Worm (Caenorhabditis elegans): ENCODE data around the gene gsy-1.

Gene gsy-1

DNA sequence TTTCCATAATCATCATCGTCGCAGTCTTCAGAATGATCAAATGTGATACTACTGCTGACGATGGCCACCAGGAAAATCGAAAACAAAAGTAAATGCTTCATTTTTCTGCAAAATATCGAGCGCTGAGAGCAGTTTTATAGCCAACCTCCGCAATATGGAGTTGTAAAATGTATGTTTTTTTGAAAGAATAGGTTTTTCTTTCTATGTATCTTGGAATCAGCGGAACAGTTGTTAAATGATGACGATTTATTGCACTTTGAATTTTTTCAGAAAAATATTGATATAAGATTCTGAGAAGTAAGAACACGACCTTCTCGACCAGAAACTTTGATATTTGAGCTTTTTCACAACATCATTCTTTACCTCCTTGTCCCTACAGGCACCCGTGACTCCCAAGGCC, 49.1 kb downstream of the gsy-1 start, which contains the start of gene Y46G5A.23:
TSS of gene Y46G5A.23 (minus strand) at position 101 of the 400 bp plus-strand sequence.
- no peak for TF ChIP-seq mep-1 (tag; optimal IDR thresholded peaks at IDR 0.05)

DNA sequence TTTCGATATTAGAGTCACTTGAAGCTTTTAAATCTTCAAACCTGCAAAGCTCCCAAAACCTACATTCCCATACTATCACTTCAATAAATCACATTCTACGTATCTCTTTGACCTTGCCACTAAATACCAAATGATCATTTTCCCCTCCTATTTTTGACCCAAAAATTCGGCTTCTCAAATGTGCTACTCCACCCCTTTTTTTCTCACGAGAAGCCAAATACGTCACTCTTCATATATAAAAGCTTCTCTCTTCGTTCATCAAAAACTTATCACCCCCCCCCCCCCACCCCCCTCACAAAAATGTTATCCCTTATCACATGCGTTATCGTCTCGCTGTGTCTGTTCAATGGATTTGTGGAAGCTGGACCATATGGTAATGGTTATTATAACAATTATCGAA, 51.2 kb downstream of the gsy-1 start, which contains the start of gene Y46G5A.38:
TSS of gene Y46G5A.38 (plus strand) at position 301 of the 400 bp plus-strand sequence.
- no peak for TF ChIP-seq ceh-43 (GFP tag; optimal IDR thresholded peaks at IDR 0.05)
- no peak for TF ChIP-seq mab-5 (tag; optimal IDR thresholded peaks at IDR 0.05)
- no peak for TF ChIP-seq mls-2 (tag; optimal IDR thresholded peaks at IDR 0.05)
- TF ChIP-seq ceh-83 (GFP tag; optimal IDR thresholded peaks at IDR 0.05), result no peak
- no peak for TF ChIP-seq zip-8 (tag; optimal IDR thresholded peaks at IDR 0.05)
- no peak for TF ChIP-seq nhr-12 (tag; optimal IDR thresholded peaks at IDR 0.05)
- TF ChIP-seq blmp-1 (tag; optimal IDR thresholded peaks at IDR 0.05), result no peak
- no peak for TF ChIP-seq ham-2 (GFP tag; optimal IDR thresholded peaks at IDR 0.05)
- no peak for TF ChIP-seq nhr-76 (tag; optimal IDR thresholded peaks at IDR 0.05)
- no peak for TF ChIP-seq mep-1 (tag; optimal IDR thresholded peaks at IDR 0.05)
- TF ChIP-seq snpc-4 (tag; optimal IDR thresholded peaks at IDR 0.05), result no peak
- TF ChIP-seq cnd-1 (tag; optimal IDR thresholded peaks at IDR 0.05), result no peak
- TF ChIP-seq unc-62 (GFP tag; optimal IDR thresholded peaks at IDR 0.05), result no peak
- TF ChIP-seq ztf-11 (tag; optimal IDR thresholded peaks at IDR 0.05), result no peak
- no peak for TF ChIP-seq ceh-39 (tag; optimal IDR thresholded peaks at IDR 0.05)
- TF ChIP-seq nhr-28 (tag; optimal IDR thresholded peaks at IDR 0.05), result no peak
- no peak for TF ChIP-seq lin-13 (tag; optimal IDR thresholded peaks at IDR 0.05)
- TF ChIP-seq unc-39 (tag; optimal IDR thresholded peaks at IDR 0.05), result no peak

DNA sequence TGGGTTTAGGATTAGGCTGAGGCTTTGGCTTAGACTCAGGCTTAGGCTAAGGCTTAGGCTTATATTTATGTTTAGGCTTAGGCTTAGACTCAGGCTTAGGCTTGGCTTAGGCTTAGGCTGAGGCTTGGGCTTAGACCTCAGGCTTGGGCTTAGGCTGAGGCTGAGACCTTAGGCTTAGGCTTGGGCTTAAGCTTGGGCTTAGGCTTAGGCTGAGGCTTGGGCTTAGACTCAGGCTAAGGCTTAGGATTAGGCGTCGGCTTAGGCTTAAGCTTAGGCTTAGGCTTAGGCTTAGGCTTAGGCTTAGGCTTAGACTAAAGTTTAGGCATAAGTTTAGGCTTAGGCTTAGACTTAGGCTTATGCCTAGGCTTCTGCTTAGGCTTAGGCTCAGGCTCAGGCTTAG, 53.5 kb downstream of the gsy-1 start:
- TF ChIP-seq cnd-1 (tag; optimal IDR thresholded peaks at IDR 0.05) (no peak), ham-2 (GFP tag; optimal IDR thresholded peaks at IDR 0.05) (peak; percentile 57), sem-2 (GFP tag; optimal IDR thresholded peaks at IDR 0.05) (no peak), snpc-4 (tag; optimal IDR thresholded peaks at IDR 0.05) (no peak)

DNA sequence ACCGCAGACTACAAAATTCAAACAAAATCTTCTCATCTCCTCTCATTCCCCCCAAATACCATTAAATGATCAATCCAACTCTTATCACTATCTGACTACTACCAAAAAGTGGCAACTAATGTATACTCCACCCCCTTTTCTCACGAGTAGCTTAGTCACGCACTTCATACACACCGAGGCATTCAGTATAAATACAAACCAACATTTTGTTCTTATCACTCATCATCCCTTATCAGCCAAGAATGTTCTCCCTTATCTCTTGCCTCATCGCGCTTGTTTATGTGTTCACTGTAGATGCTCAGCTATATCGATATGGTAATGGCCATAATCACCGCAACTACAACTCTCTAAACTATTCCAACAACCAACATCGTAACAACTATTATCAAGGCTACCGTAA, 54.5 kb downstream of the gsy-1 start, which contains the start of gene Y46G5A.36:
TSS of gene Y46G5A.36 (plus strand) at position 243 of the 400 bp plus-strand sequence.
- TF ChIP-seq hlh-1 (tag; optimal IDR thresholded peaks at IDR 0.05), result no peak
- no peak for TF ChIP-seq unc-39 (tag; optimal IDR thresholded peaks at IDR 0.05)
- TF ChIP-seq mls-2 (tag; optimal IDR thresholded peaks at IDR 0.05), result no peak
- TF ChIP-seq sem-2 (GFP tag; optimal IDR thresholded peaks at IDR 0.05), result no peak
- no peak for TF ChIP-seq elt-3 (tag; optimal IDR thresholded peaks at IDR 0.05)
- TF ChIP-seq ham-2 (GFP tag; optimal IDR thresholded peaks at IDR 0.05), result no peak
- TF ChIP-seq unc-62 (GFP tag; optimal IDR thresholded peaks at IDR 0.05), result no peak
- TF ChIP-seq ceh-43 (GFP tag; optimal IDR thresholded peaks at IDR 0.05), result no peak
- no peak for TF ChIP-seq lin-13 (tag; optimal IDR thresholded peaks at IDR 0.05)
- no peak for TF ChIP-seq ceh-83 (GFP tag; optimal IDR thresholded peaks at IDR 0.05)
- TF ChIP-seq nhr-237 (tag; optimal IDR thresholded peaks at IDR 0.05), result no peak
- no peak for TF ChIP-seq mep-1 (tag; optimal IDR thresholded peaks at IDR 0.05)
- no peak for TF ChIP-seq M03D4.4 (tag; optimal IDR thresholded peaks at IDR 0.05)
- no peak for TF ChIP-seq ces-1 (GFP tag; optimal IDR thresholded peaks at IDR 0.05)

DNA sequence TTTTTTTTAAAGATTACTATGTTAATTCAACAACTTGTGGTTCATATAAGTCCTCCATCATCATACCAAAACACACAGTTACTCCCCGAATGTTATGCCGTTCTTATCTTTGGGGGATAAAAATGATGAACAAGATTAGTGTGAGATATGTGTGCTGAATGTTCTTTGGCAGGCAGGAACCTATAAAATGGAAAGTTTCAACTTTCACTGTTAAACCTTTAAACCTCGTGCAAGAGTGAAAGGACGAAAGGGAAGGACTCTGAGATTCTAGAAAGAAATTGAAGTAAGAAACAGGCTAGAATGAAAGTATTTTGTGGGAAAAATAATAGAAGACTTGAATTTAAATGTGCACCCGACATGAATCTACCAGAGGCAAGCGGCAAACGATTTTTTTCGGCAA, 57.9 kb downstream of the gsy-1 start:
- TF ChIP-seq mep-1 (tag; optimal IDR thresholded peaks at IDR 0.05), result no peak
- no peak for TF ChIP-seq ham-2 (GFP tag; optimal IDR thresholded peaks at IDR 0.05)
- no peak for TF ChIP-seq bed-3 (GFP tag; optimal IDR thresholded peaks at IDR 0.05)
- TF ChIP-seq blmp-1 (tag; optimal IDR thresholded peaks at IDR 0.05), result no peak
- TF ChIP-seq hlh-1 (tag; optimal IDR thresholded peaks at IDR 0.05), result no peak

DNA sequence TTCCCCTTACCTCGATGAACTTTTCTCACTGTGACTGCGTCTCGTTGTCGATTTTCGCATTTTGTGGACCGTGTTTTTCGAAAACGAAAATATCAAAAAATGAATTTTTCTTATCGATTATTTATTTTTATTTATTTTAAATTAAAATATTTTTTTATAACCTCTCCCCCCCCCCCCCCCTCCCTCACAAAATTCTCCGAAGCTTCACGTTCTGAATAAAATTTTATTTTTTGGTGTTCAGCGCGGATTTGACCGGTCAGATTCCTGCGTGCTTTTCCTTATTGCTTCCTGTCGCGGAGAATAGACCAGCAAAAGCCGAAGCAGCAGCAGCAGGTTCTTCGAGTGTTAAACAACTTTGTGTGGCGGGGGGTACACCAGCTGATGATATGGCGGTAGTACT, 59.4 kb downstream of the gsy-1 start, which contains the start of gene Y46G5A.22:
TSS of gene Y46G5A.22 (minus strand) at position 101 of the 400 bp plus-strand sequence.
- TF ChIP-seq bed-3 (GFP tag; optimal IDR thresholded peaks at IDR 0.05) (no peak), sptf-1 (tag; optimal IDR thresholded peaks at IDR 0.05) (no peak), mls-2 (tag; optimal IDR thresholded peaks at IDR 0.05) (no peak), snpc-4 (tag; optimal IDR thresholded peaks at IDR 0.05) (no peak), lsy-2 (tag; optimal IDR thresholded peaks at IDR 0.05) (no peak), nhr-12 (tag; optimal IDR thresholded peaks at IDR 0.05) (no peak), elt-1 (tag; optimal IDR thresholded peaks at IDR 0.05; ENCODE audit: borderline replicate concordance, insufficient read depth) (no peak), nhr-2 (tag; optimal IDR thresholded peaks at IDR 0.05) (no peak), nhr-76 (tag; optimal IDR thresholded peaks at IDR 0.05) (no peak), ztf-11 (tag; optimal IDR thresholded peaks at IDR 0.05) (no peak), ceh-43 (GFP tag; optimal IDR thresholded peaks at IDR 0.05) (no peak), nhr-28 (tag; optimal IDR thresholded peaks at IDR 0.05) (no peak), unc-39 (tag; optimal IDR thresholded peaks at IDR 0.05) (no peak), nhr-237 (tag; optimal IDR thresholded peaks at IDR 0.05) (no peak), ham-2 (GFP tag; optimal IDR thresholded peaks at IDR 0.05) (no peak), flh-1 (GFP tag; optimal IDR thresholded peaks at IDR 0.05) (no peak), elt-3 (tag; optimal IDR thresholded peaks at IDR 0.05) (no peak), mep-1 (tag; optimal IDR thresholded peaks at IDR 0.05) (no peak), ceh-39 (tag; optimal IDR thresholded peaks at IDR 0.05) (no peak)
